Fruit fly (Drosophila melanogaster): Measurements from ENCODE around the gene Rel.

DNA sequence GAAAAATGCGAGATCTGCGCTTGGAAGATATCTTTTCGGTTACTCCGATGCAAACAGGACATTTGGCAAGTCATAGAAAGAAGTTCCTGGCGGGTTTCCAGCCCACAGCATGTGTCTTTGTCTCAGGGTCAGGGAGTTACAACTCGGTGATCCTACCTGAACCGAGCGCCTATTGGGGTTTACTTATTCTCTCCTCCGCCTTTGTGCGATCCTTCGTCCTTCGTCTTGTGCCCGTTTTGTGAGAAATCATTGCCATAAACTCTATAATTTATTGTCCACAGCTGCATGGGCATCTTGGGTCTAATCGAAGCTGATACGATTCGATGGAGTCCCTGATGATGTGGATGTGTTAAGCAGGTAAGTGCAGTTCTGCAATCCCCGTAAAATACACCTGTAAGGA lies 9.8 kb downstream of the Rel start:
- TF ChIP-seq nau (GFP tag; optimal IDR thresholded peaks at IDR 0.05) = no peak
- TF ChIP-seq CG7786 (GFP tag; optimal IDR thresholded peaks at IDR 0.05) = no peak
- TF ChIP-seq Hmx (GFP tag; optimal IDR thresholded peaks at IDR 0.05) = no peak
- no peak for TF ChIP-seq ci (GFP tag; IDR thresholded peaks at IDR 0.05)
- no peak for TF ChIP-seq CG3838 (GFP tag; optimal IDR thresholded peaks at IDR 0.05)
- no peak for TF ChIP-seq Scr (GFP tag; IDR thresholded peaks at IDR 0.05; ENCODE audit: partially characterized antibody)
- TF ChIP-seq dati (GFP tag; IDR thresholded peaks at IDR 0.05) = no peak
- TF ChIP-seq CG12391 (tag; optimal IDR thresholded peaks at IDR 0.05) = no peak
- TF ChIP-seq sisA (GFP tag; IDR thresholded peaks at IDR 0.05) = no peak
